Fruit fly (Drosophila melanogaster) Kc167 (cell line): ENCODE results near the gene Tpr2.

ENCODE experiments used
- Myc ChIP-seq: fragments of >200 bp; optimal IDR thresholded peaks from 2 replicates; lab custom pipeline; 2017; ENCODE audit warnings: missing external identifiers
- Sin3A ChIP-seq: fragments of >200 bp; optimal IDR thresholded peaks from 2 replicates; lab custom pipeline; 2018; ENCODE audit warnings: missing external identifiers
- h ChIP-seq: fragments of >200 bp; optimal IDR thresholded peaks from 3 replicates; lab custom pipeline; 2018; ENCODE audit warnings: missing external identifiers
- insv ChIP-seq: fragments of >200 bp; optimal IDR thresholded peaks from 3 replicates; lab custom pipeline; 2018; ENCODE audit warnings: missing external identifiers
- psq ChIP-seq: fragments of >200 bp; optimal IDR thresholded peaks from 2 replicates; lab custom pipeline; 2017; ENCODE audit warnings: missing external identifiers
- ttk ChIP-seq: sonication (Bioruptor generic); optimal IDR thresholded peaks from 2 replicates; lab custom pipeline; 2017; ENCODE audit warnings: missing external identifiers

The Tpr2 gene

DNA sequence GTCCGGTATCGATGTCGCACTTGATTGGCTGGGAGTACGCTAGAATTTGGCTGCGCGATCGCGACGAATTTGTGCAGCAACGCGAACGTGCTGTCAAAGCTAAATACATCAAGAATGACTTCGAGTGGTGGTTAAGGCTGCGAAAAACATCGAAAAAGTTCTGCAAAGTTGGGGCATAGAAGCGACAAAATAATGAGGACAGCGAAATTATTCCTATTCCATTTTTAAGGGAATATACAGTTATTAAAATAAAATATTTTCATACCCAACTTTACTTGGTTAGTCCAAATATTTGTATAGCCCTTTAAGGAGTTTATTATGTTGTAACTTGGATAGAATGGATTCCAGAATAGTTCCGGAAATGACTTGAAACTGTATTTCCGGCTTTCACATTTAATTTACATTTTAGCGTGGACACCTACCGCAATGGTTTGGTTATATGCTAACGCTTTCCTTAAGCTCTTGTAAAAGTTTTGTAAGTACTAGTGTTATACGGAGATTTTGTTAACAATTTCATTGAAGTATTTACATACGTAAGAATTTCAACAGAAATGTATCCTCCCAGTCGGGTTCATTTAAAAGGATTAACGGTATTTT, 51.8 kb downstream of the Tpr2 start:
- TF ChIP-seq h (lab: Kevin White, UChicago) (no peak), psq (lab: Kevin White, UChicago) (no peak), ttk (lab: Kevin White, UChicago) (no peak), Myc (lab: Kevin White, UChicago) (no peak), insv (lab: Kevin White, UChicago) (no peak), Sin3A (no peak)

DNA sequence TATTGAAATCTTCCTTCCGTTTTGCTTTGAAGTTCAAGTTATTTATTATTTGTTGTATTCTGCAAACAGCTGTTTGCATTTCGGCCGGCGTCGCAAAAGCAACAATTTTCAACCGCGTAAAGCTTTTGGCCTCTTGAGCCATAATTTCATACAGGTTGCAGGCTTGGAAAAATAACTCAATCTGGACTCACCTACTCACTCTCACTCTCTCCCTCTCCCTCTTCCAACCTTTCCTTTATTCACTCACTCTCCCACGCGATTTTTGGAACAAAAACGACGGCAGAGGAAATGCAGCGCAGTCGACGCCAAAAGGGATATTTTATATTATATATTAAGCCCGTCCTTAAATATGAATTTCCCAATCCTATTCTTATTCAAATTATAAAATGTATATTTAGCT, 52.6 kb downstream of the Tpr2 start:
- TF ChIP-seq ttk (lab: Kevin White, UChicago) (no peak), Sin3A (no peak), psq (lab: Kevin White, UChicago) (no peak), Myc (lab: Kevin White, UChicago) (no peak), h (lab: Kevin White, UChicago) (no peak), insv (lab: Kevin White, UChicago) (no peak)

DNA sequence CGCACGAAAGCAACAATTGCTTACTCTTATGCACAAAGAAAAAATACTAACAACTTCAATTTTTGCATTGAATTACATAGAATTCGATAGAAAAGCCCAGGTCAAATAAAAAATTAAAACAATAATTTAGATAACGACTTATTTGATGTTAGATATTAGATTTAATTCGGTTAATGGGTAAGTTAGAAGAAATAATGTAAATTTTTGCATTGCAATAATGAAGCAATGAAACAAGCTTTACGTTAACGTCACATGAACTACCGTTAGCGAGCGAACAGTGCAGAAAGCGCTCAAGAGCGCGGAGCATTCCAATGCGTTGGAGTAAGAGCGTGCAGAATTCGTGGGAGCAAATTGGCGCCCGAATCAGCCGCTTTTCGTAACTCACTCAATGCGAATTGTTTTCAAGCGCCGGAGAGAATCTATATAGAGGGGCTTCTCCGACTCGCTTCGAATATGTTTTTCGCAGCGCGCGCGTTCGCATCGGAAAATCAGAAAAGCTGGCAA, 53.3 kb downstream of the Tpr2 start, which contains the start of gene mtgo:
Gene mtgo, plus strand, starts transcription at position 454 of the 504 bp plus-strand sequence.
- no peak for TF ChIP-seq ttk (lab: Kevin White, UChicago)
- TF ChIP-seq psq (lab: Kevin White, UChicago): no peak
- TF ChIP-seq insv (lab: Kevin White, UChicago): no peak
- no peak for TF ChIP-seq h (lab: Kevin White, UChicago)
- TF ChIP-seq Myc (lab: Kevin White, UChicago): no peak
- no peak for TF ChIP-seq Sin3A

DNA sequence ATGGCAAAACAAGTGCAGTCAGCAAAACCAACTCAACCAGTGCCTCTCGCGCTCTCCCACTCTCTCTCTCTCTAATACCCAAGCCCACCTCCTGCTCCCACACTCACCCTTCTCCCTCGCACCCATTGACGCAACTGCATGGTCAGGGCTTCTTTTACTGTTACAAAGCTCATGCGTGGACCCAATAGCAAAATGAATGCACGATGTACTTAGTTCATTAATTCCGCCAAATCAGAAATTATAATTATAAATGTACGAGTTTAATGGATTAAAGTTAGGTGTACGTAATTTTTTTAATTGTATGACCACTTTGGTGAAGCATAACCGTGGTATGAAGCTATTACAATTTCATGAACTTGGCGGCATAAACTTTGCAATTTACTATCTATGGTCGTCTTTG, 54.4 kb downstream of the Tpr2 start:
- no peak for TF ChIP-seq psq (lab: Kevin White, UChicago)
- no peak for TF ChIP-seq Sin3A
- no peak for TF ChIP-seq h (lab: Kevin White, UChicago)
- TF ChIP-seq insv (lab: Kevin White, UChicago): no peak
- no peak for TF ChIP-seq ttk (lab: Kevin White, UChicago)
- no peak for TF ChIP-seq Myc (lab: Kevin White, UChicago)

DNA sequence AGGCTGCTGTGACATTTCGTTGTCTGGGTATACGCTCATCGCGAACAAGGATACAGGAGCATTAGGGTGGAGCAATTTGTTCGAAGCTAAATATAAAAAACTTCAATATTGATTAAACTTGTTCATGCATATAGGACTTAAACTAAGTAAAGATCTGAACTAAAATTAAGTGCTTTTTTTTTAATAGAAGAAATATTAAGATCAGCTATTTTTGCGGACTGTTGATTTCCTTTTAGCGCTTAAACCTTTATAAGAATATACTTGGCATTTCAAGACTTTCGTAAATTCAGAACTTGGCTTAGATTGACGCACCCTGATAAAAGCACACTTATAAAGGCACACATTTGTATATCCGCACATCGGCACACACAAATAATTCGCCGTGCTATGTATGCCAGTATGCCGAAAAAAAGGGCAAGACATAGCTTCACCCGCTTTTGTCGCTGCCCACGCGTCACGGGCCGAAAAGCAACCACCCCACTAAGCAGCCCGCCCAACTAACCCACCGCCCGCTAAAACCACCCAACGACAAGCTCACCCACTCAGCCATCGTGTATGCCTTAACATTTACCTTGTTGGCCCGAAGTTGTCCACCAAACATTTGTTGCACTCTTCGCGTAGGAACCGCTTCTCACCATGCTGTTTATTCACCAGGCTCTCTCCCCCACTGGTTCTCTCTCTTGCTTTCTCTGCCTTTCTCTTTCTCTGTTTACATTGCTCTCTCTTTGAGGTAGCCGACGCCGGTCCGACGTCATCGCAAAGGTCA, 56.5 kb downstream of the Tpr2 start:
- TF ChIP-seq psq (lab: Kevin White, UChicago): no peak
- no peak for TF ChIP-seq Myc (lab: Kevin White, UChicago)

DNA sequence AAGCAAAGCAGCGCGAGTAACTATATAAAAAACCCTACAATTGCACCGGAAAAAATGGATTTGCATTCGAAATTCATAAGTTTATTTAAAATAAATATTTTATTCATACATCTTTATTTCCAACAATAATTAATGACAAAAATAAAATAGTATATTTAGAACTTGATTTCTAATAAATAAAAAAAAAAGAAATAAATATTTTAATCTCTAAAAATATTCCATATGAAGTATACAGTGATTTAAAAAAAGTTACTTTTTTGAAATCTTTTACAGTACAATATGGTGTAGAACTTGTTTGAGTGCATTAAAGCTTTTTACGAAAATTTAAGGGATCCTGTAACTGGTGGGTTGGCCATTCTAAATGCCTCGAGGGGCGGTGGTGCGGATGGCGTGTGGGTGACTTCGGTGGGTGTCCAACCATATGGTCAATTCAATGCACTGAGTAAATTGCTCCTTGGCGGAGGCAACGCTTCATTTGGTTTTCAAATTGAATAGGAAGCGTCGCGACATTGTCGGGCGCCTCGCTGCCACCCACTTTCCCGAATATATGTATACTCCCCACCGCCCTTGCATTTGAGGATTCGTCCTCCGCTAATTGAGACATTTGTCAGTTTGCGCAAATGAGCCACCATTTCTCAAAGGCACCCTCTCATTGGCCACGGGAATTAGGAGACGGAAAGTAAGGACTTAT, 57.2 kb downstream of the Tpr2 start:
- TF ChIP-seq Myc (lab: Kevin White, UChicago): no peak
- no peak for TF ChIP-seq h (lab: Kevin White, UChicago)
- TF ChIP-seq ttk (lab: Kevin White, UChicago): no peak
- TF ChIP-seq psq (lab: Kevin White, UChicago): no peak
- no peak for TF ChIP-seq insv (lab: Kevin White, UChicago)
- no peak for TF ChIP-seq Sin3A

DNA sequence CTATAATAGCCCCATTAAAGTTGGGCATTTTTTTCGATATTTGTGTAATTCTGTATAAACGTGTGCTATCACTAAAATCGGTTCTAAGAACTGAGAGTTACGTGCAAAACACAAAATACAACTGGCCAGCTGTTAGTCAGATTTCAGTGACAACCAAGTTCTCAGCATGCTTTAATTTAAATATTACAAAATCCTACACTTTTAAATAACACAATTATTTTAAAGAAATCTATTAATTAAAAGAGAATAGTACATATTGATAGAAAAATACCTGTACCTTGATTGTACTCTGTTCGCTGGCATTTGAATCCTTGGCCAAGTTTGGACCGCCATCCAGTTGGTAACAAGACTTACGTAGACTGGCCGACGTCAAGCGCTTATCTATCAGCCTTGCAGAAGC, 58.5 kb downstream of the Tpr2 start, which contains the start of gene CG5968:
Gene CG5968, minus strand, starts transcription at position 101 of the 400 bp plus-strand sequence.
- no peak for TF ChIP-seq Sin3A
- no peak for TF ChIP-seq Myc (lab: Kevin White, UChicago)
- no peak for TF ChIP-seq h (lab: Kevin White, UChicago)
- TF ChIP-seq psq (lab: Kevin White, UChicago): no peak
